Worm (Caenorhabditis elegans): Measurements from ENCODE around the gene R11A8.1.

DNA sequence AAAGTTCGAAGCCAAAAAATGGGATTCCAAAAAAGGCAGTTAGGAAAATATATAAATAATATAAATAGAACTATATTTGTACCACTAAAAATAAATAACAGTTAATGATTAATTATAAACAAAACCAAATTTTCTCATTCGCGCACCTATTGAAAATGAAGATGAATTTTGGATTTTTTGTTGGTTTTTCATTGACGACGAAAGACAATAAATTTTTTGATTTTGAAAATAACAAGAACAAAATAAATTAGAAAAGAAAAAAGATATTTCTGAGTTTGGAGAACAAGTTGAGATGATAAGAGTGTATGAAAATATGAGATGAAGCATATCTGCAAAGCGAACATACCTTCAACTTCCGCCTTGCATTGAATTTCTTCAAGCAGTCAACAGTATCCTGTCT is 19.7 kb downstream of the R11A8.1 start:
- TF ChIP-seq mab-5 (tag; optimal IDR thresholded peaks at IDR 0.05) (no peak), nhr-2 (tag; optimal IDR thresholded peaks at IDR 0.05) (no peak)
